Worm (Caenorhabditis elegans) whole organism, late embryonic: ENCODE data around the gene T06E8.8.
A peak's percentile ranks its signal among the peaks of the same experiment; 100 is the strongest.

Experiments
- C38D4.7 ChIP-seq: fragments of 200-800 bp; sonication (Bioruptor generic); optimal IDR thresholded peaks from 2 replicates; lab custom pipeline; 2018; ENCODE audit warnings: mild to moderate bottlenecking, missing genetic modification characterization, moderate library complexity, missing compliant biosample characterization
- elt-2 ChIP-seq: sonication (generic microtip); optimal IDR thresholded peaks from 2 replicates; lab custom pipeline; 2016; ENCODE audit warnings: missing genetic modification reagents, missing genetic modification characterization, missing compliant biosample characterization
- ets-4 ChIP-seq: sonication (generic microtip); optimal IDR thresholded peaks from 2 replicates; lab custom pipeline; 2016; ENCODE audit warnings: missing genetic modification characterization, missing compliant biosample characterization
- fkh-6 ChIP-seq: sonication (generic microtip); optimal IDR thresholded peaks from 2 replicates; lab custom pipeline; 2016; ENCODE audit warnings: missing genetic modification characterization, missing compliant biosample characterization
- nfya-1 ChIP-seq: sonication (generic microtip); optimal IDR thresholded peaks from 2 replicates; lab custom pipeline; 2017; ENCODE audit warnings: missing genetic modification characterization, mild to moderate bottlenecking, missing compliant biosample characterization, antibody characterized with exemption, moderate library complexity
- odd-2 ChIP-seq: sonication (generic microtip); optimal IDR thresholded peaks from 2 replicates; lab custom pipeline; 2017; ENCODE audit warnings: antibody characterized with exemption, mild to moderate bottlenecking, missing genetic modification characterization, missing compliant biosample characterization
- pha-4 ChIP-seq: fragments of 150-350 bp; optimal IDR thresholded peaks from 2 replicates; lab custom pipeline; 2018; ENCODE audit warnings: missing biosample characterization, missing genetic modification reagents, missing genetic modification characterization
- syd-9 ChIP-seq: sonication (generic microtip); optimal IDR thresholded peaks from 2 replicates; lab custom pipeline; 2016; ENCODE audit warnings: mild to moderate bottlenecking, missing genetic modification characterization, moderate library complexity, missing compliant biosample characterization
- tbx-7 ChIP-seq: sonication (generic microtip); optimal IDR thresholded peaks from 2 replicates; lab custom pipeline; 2016; ENCODE audit warnings: missing genotype, missing genetic modification characterization, missing compliant biosample characterization
- unc-55 ChIP-seq: sonication (generic microtip); optimal IDR thresholded peaks from 2 replicates; lab custom pipeline; 2017; ENCODE audit warnings: missing biosample characterization, missing genetic modification reagents, missing genetic modification characterization

DNA sequence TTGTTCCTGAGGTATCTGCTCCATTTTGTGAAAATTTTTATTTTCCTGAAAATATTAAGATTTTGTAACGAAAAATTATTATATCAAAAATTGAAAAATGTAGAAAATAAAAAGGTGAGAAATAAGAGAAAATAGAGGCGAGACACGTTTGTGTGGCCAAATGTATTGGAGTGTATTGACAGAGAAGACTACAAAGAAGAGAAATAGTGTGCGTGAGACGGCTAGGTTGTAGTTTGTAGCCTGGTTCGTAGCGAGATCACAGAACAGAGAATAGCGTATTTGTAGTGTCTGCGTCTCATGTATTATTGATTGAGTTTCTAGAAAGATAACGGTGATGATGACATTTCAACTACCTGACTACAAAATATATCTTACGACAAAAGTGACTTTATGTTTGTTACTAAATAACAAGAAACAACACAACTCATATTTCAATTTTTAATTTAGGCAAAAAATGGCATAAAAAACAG lies 40.5 kb downstream of the T06E8.8 start, which contains the start of gene nhr-12:
- TF ChIP-seq pha-4 (tag; lab: Kevin White, UChicago) (no peak), nfya-1 (tag; lab: Kevin White, UChicago) (no peak), elt-2 (tag; lab: Kevin White, UChicago) (no peak), unc-55 (peak; percentile 54), tbx-7 (no peak), odd-2 (tag; lab: Kevin White, UChicago) (no peak), syd-9 (tag; lab: Kevin White, UChicago) (no peak), ets-4 (tag; lab: Kevin White, UChicago) (no peak), C38D4.7 (GFP tag; lab: Kevin White, UChicago) (no peak), fkh-6 (tag; lab: Kevin White, UChicago) (no peak)
